Fruit fly (Drosophila melanogaster): ENCODE data around the gene tw.
A peak's percentile ranks its signal among the peaks of the same experiment; 100 is the strongest.

Gene tw

dm6 chrX:768480-769123 lies 15.9 kb upstream of the tw start:
- no peak for TF ChIP-seq ey (GFP tag; optimal IDR thresholded peaks at IDR 0.05)

dm6 chrX:769639-770124 lies 14.9 kb upstream of the tw start, which contains the start of gene fz3:
fz3 (plus strand) TSS chrX:769945.
- TF ChIP-seq usp (GFP tag; optimal IDR thresholded peaks at IDR 0.05) (no peak), brk (GFP tag; optimal IDR thresholded peaks at IDR 0.05) (no peak), psq (GFP tag; optimal IDR thresholded peaks at IDR 0.05) (peak; percentile 77), Vsx2 (GFP tag; optimal IDR thresholded peaks at IDR 0.05; ENCODE audit: partially characterized antibody) (no peak), Hnf4 (GFP tag; optimal IDR thresholded peaks at IDR 0.05) (peak; percentile 71), OdsH (GFP tag; optimal IDR thresholded peaks at IDR 0.05) (peak; percentile 64), foxo (GFP tag; optimal IDR thresholded peaks at IDR 0.05) (peak in 1 of 2 experiments; percentile 78), Rel (GFP tag; optimal IDR thresholded peaks at IDR 0.05) (no peak), Rel (tag; optimal IDR thresholded peaks at IDR 0.05) (peak; percentile 37), dl (GFP tag; optimal IDR thresholded peaks at IDR 0.05; ENCODE audit: insufficient read depth in 1 of 2, partially characterized antibody in 2 of 2) (no peak), pan (optimal IDR thresholded peaks at IDR 0.05) (no peak), dmrt93B (GFP tag; optimal IDR thresholded peaks at IDR 0.05) (peak; percentile 32), Myc (optimal IDR thresholded peaks at IDR 0.05) (no peak), fru (GFP tag; optimal IDR thresholded peaks at IDR 0.05) (peak; percentile 88), CG9705 (GFP tag; optimal IDR thresholded peaks at IDR 0.05) (peak; percentile 34), woc (GFP tag; optimal IDR thresholded peaks at IDR 0.05) (peak; percentile 63), GATAd (GFP tag; optimal IDR thresholded peaks at IDR 0.05) (no peak), CG32264 (GFP tag; optimal IDR thresholded peaks at IDR 0.05) (peak; percentile 58), Jra (GFP tag; optimal IDR thresholded peaks at IDR 0.05) (peak; percentile 67), Dif (GFP tag; optimal IDR thresholded peaks at IDR 0.05; ENCODE audit: partially characterized antibody) (peak; percentile 42), jim (GFP tag; optimal IDR thresholded peaks at IDR 0.05) (no peak), dsf (GFP tag; optimal IDR thresholded peaks at IDR 0.05; ENCODE audit: borderline replicate concordance) (no peak), lola (GFP tag; optimal IDR thresholded peaks at IDR 0.05) (no peak), N (GFP tag; optimal IDR thresholded peaks at IDR 0.05) (no peak), Hr83 (GFP tag; optimal IDR thresholded peaks at IDR 0.05; ENCODE audit: poor library complexity, severe bottlenecking) (peak; percentile 73), sv (GFP tag; optimal IDR thresholded peaks at IDR 0.05) (no peak), Abd-B (GFP tag; optimal IDR thresholded peaks at IDR 0.05) (no peak), CrebA (GFP tag; optimal IDR thresholded peaks at IDR 0.05; ENCODE audit: borderline replicate concordance) (no peak), br (GFP tag; optimal IDR thresholded peaks at IDR 0.05) (peak; percentile 77), tai (GFP tag; optimal IDR thresholded peaks at IDR 0.05) (no peak), Hr78 (GFP tag; optimal IDR thresholded peaks at IDR 0.05) (no peak), h (GFP tag; optimal IDR thresholded peaks at IDR 0.05) (peak; percentile 82), Dfd (GFP tag; optimal IDR thresholded peaks at IDR 0.05) (no peak), ey (GFP tag; optimal IDR thresholded peaks at IDR 0.05) (peak; percentile 74), HLH106 (tag; optimal IDR thresholded peaks at IDR 0.05) (peak; percentile 76), rgr (GFP tag; optimal IDR thresholded peaks at IDR 0.05) (peak; percentile 78), Sp1 (GFP tag; optimal IDR thresholded peaks at IDR 0.05) (peak; percentile 75), Mio (GFP tag; optimal IDR thresholded peaks at IDR 0.05) (no peak), sage (GFP tag; optimal IDR thresholded peaks at IDR 0.05) (no peak)
